Worm (Caenorhabditis elegans) whole organism, late embryonic: ENCODE results near the gene cyp-34A5.

Experiments used
- C38D4.7 ChIP-seq: fragments of 200-800 bp; sonication (Bioruptor generic); optimal IDR thresholded peaks from 2 replicates; lab custom pipeline; 2018; ENCODE audit warnings: mild to moderate bottlenecking, missing genetic modification characterization, moderate library complexity, missing compliant biosample characterization
- K02D7.2 ChIP-seq: sonication (generic microtip); optimal IDR thresholded peaks from 2 replicates; lab custom pipeline; 2017; ENCODE audit warnings: mild to moderate bottlenecking, missing genetic modification characterization, missing compliant biosample characterization
- K09A11.1 ChIP-seq: sonication (generic microtip); optimal IDR thresholded peaks from 2 replicates; lab custom pipeline; 2017; ENCODE audit warnings: antibody characterized with exemption, mild to moderate bottlenecking, missing genetic modification characterization, missing compliant biosample characterization; ENCODE audit not compliant: insufficient read depth
- Y22D7AL.16 ChIP-seq: sonication (generic microtip); optimal IDR thresholded peaks from 2 replicates; lab custom pipeline; 2016; ENCODE audit warnings: missing genetic modification characterization, missing compliant biosample characterization
- ceh-14 ChIP-seq: sonication (generic microtip); optimal IDR thresholded peaks from 2 replicates; lab custom pipeline; 2016; ENCODE audit warnings: missing genotype, missing genetic modification characterization, missing compliant biosample characterization
- ceh-19 ChIP-seq: fragments of 200-800 bp; sonication (Bioruptor generic); optimal IDR thresholded peaks from 2 replicates; lab custom pipeline; 2018; ENCODE audit warnings: mild to moderate bottlenecking, missing genetic modification characterization, missing compliant biosample characterization
- ceh-2 ChIP-seq: sonication (generic microtip); optimal IDR thresholded peaks from 2 replicates; lab custom pipeline; 2016; ENCODE audit warnings: missing genotype, missing genetic modification characterization, missing compliant biosample characterization
- ceh-22 ChIP-seq: sonication (generic microtip); optimal IDR thresholded peaks from 2 replicates; lab custom pipeline; 2017; ENCODE audit warnings: missing biosample characterization, missing genetic modification characterization
- ceh-24 ChIP-seq: sonication (generic microtip); optimal IDR thresholded peaks from 2 replicates; lab custom pipeline; 2016; ENCODE audit warnings: mild to moderate bottlenecking, missing genetic modification characterization, missing compliant biosample characterization
- ceh-30 ChIP-seq: fragments of 150-350 bp; optimal IDR thresholded peaks from 2 replicates; lab custom pipeline; 2014; ENCODE audit warnings: missing biosample characterization, missing genetic modification characterization
- ceh-31 ChIP-seq: sonication (generic microtip); optimal IDR thresholded peaks from 2 replicates; lab custom pipeline; 2016; ENCODE audit warnings: missing genetic modification characterization, missing compliant biosample characterization
- ceh-9 ChIP-seq: sonication (generic microtip); optimal IDR thresholded peaks from 2 replicates; lab custom pipeline; 2016; ENCODE audit warnings: mild to moderate bottlenecking, missing genetic modification characterization, inconsistent platforms, missing compliant biosample characterization
- che-1 ChIP-seq: sonication (generic microtip); optimal IDR thresholded peaks from 2 replicates; lab custom pipeline; 2016; ENCODE audit warnings: mild to moderate bottlenecking, missing genetic modification characterization, missing compliant biosample characterization
- dmd-4 ChIP-seq: sonication (generic microtip); optimal IDR thresholded peaks from 2 replicates; lab custom pipeline; 2016; ENCODE audit warnings: borderline replicate concordance, missing genetic modification characterization, missing compliant biosample characterization
- elt-2 ChIP-seq: sonication (generic microtip); optimal IDR thresholded peaks from 2 replicates; lab custom pipeline; 2016; ENCODE audit warnings: missing genetic modification reagents, missing genetic modification characterization, missing compliant biosample characterization
- ets-4 ChIP-seq: sonication (generic microtip); optimal IDR thresholded peaks from 2 replicates; lab custom pipeline; 2016; ENCODE audit warnings: missing genetic modification characterization, missing compliant biosample characterization
- eyg-1 ChIP-seq: sonication (generic microtip); optimal IDR thresholded peaks from 2 replicates; lab custom pipeline; 2016; ENCODE audit warnings: missing genotype, missing genetic modification characterization, missing compliant biosample characterization
- fax-1 ChIP-seq: sonication (generic microtip); optimal IDR thresholded peaks from 2 replicates; lab custom pipeline; 2016; ENCODE audit warnings: missing genotype, missing genetic modification characterization, missing compliant biosample characterization
- fkh-10 ChIP-seq: fragments of 150-350 bp; optimal IDR thresholded peaks from 2 replicates; lab custom pipeline; 2014; ENCODE audit warnings: missing biosample characterization, missing genetic modification reagents, missing genetic modification characterization
- gmeb-2 ChIP-seq: sonication (generic microtip); optimal IDR thresholded peaks from 2 replicates; lab custom pipeline; 2016; ENCODE audit warnings: missing genetic modification characterization, inconsistent platforms, missing compliant biosample characterization
- lim-6 ChIP-seq: sonication (generic microtip); optimal IDR thresholded peaks from 2 replicates; lab custom pipeline; 2016; ENCODE audit warnings: missing genetic modification characterization, missing compliant biosample characterization
- lin-11 ChIP-seq: fragments of 200-800 bp; sonication (Bioruptor generic); optimal IDR thresholded peaks from 2 replicates; lab custom pipeline; 2018; ENCODE audit warnings: mild to moderate bottlenecking, missing genetic modification characterization, missing compliant biosample characterization
- madf-2 ChIP-seq: sonication (generic microtip); optimal IDR thresholded peaks from 2 replicates; lab custom pipeline; 2017; ENCODE audit warnings: missing genetic modification characterization, missing compliant biosample characterization
- nhr-11 ChIP-seq: fragments of 150-350 bp; optimal IDR thresholded peaks from 2 replicates; lab custom pipeline; 2014; ENCODE audit warnings: missing biosample characterization, missing genetic modification characterization
- odd-2 ChIP-seq: sonication (generic microtip); optimal IDR thresholded peaks from 2 replicates; lab custom pipeline; 2017; ENCODE audit warnings: antibody characterized with exemption, mild to moderate bottlenecking, missing genetic modification characterization, missing compliant biosample characterization
- pat-9 ChIP-seq: fragments of 200-800 bp; sonication (Bioruptor generic); optimal IDR thresholded peaks from 2 replicates; lab custom pipeline; 2018; ENCODE audit warnings: mild to moderate bottlenecking, missing genetic modification characterization, moderate library complexity, missing compliant biosample characterization
- pha-4 ChIP-seq: fragments of 150-350 bp; optimal IDR thresholded peaks from 2 replicates; lab custom pipeline; 2018; ENCODE audit warnings: missing biosample characterization, missing genetic modification reagents, missing genetic modification characterization
- pqm-1 ChIP-seq: sonication (generic microtip); optimal IDR thresholded peaks from 2 replicates; lab custom pipeline; 2016; ENCODE audit warnings: missing genetic modification characterization, missing compliant biosample characterization
- pros-1 ChIP-seq: fragments of 150-350 bp; optimal IDR thresholded peaks from 2 replicates; lab custom pipeline; 2014; ENCODE audit warnings: missing biosample characterization, missing genetic modification reagents, missing genetic modification characterization
- rnt-1 ChIP-seq: sonication (generic microtip); optimal IDR thresholded peaks from 2 replicates; lab custom pipeline; 2016; ENCODE audit warnings: missing genetic modification characterization, missing compliant biosample characterization
- sox-2 ChIP-seq: fragments of 200-800 bp; sonication (Bioruptor generic); IDR thresholded peaks from 2 replicates; pipeline ENCODE4 v1.3.6; 2022; ENCODE audit warnings: missing genetic modification reagents, missing genetic modification characterization, missing compliant biosample characterization
- sox-4 ChIP-seq: sonication (generic microtip); optimal IDR thresholded peaks from 2 replicates; lab custom pipeline; 2017; ENCODE audit warnings: mild to moderate bottlenecking, missing genetic modification characterization, inconsistent platforms, missing compliant biosample characterization
- tbx-2 ChIP-seq: sonication (generic microtip); optimal IDR thresholded peaks from 2 replicates; lab custom pipeline; 2016; ENCODE audit warnings: missing genetic modification characterization, missing compliant biosample characterization
- tbx-7 ChIP-seq: sonication (generic microtip); optimal IDR thresholded peaks from 2 replicates; lab custom pipeline; 2016; ENCODE audit warnings: missing genotype, missing genetic modification characterization, missing compliant biosample characterization
- unc-3 ChIP-seq, 2 experiments: fragments of 200-800 bp in 1 of 2; sonication (Bioruptor generic) in 1 of 2; sonication (generic microtip) in 1 of 2; conservative IDR thresholded peaks in 1 of 2; optimal IDR thresholded peaks in 1 of 2; 2 replicates each; pipeline versions ENCODE4 v1.3.6 to Lab custom; 2016 to 2022; ENCODE audit warnings: missing compliant biosample characterization in 2 of 2, missing genetic modification characterization in 2 of 2, missing genetic modification reagents in 1 of 2
- unc-42 ChIP-seq: sonication (generic microtip); optimal IDR thresholded peaks from 2 replicates; lab custom pipeline; 2016; ENCODE audit warnings: missing genotype, missing genetic modification characterization, missing compliant biosample characterization
- unc-55 ChIP-seq: sonication (generic microtip); optimal IDR thresholded peaks from 2 replicates; lab custom pipeline; 2017; ENCODE audit warnings: missing biosample characterization, missing genetic modification reagents, missing genetic modification characterization
- unc-86 ChIP-seq: sonication (generic microtip); optimal IDR thresholded peaks from 2 replicates; lab custom pipeline; 2016; ENCODE audit warnings: missing genetic modification characterization, missing compliant biosample characterization
- ztf-16 ChIP-seq: sonication (generic microtip); optimal IDR thresholded peaks from 2 replicates; lab custom pipeline; 2017; ENCODE audit warnings: missing genetic modification characterization, missing compliant biosample characterization

Gene cyp-34A5

DNA sequence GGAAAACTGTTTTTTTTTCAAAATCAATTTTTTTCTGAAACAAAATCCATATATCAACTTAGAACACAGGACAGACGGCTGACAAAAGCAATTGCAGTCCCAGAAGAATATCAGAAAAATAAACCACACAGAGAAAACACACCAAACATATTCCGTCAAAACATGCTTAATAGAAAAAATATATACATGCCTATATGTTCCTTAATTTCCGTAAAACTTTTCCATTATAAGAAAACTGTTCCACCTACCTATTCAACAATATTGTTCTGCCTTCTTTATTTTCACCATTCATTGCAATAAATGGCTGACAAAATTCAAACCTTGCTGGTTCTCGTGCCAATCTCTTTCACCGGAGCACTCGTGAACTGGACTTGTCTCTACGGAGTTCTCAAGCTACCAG lies 26.2 kb downstream of the cyp-34A5 start, which contains the start of gene srx-63:
Gene srx-63 (plus strand): TSS at position 301 of the 400 bp plus-strand sequence.
- TF ChIP-seq ceh-14 (tag; lab: Kevin White, UChicago): no peak

DNA sequence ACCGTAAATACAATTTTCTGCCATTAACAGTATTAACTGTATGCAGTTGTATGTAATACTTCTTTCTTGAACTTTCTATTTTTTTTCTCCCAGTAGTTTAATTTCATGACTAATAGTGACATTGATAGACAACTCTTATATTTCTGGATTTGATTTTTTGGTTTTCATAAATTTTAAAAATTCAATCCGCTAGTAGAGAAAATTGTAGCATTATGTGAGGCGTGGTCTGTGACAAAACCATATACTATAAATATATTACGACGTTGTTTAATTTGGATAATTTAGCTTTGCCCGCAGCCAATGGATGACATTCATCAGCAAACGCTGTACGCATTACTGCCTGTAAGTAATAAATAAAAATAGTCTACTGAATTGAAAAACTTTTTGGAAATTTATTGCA lies 28.4 kb downstream of the cyp-34A5 start, which contains the start of gene srx-64:
Gene srx-64 (plus strand): TSS at position 301 of the 400 bp plus-strand sequence.
- TF ChIP-seq pros-1: no peak
- no peak for TF ChIP-seq ets-4
- TF ChIP-seq eyg-1 (tag; lab: Kevin White, UChicago): no peak
- no peak for TF ChIP-seq pqm-1 (tag; lab: Kevin White, UChicago)
- TF ChIP-seq pha-4 (tag; lab: Kevin White, UChicago): no peak
- TF ChIP-seq madf-2 (tag; lab: Kevin White, UChicago): no peak
- TF ChIP-seq unc-42 (tag; lab: Kevin White, UChicago): no peak
- TF ChIP-seq ceh-31 (tag; lab: Kevin White, UChicago): no peak
- TF ChIP-seq ceh-9 (tag; lab: Kevin White, UChicago): no peak
- no peak for TF ChIP-seq K09A11.1 (tag; lab: Kevin White, UChicago)
- TF ChIP-seq sox-2 (GFP tag; lab: Robert Waterston, UW): no peak
- no peak for TF ChIP-seq gmeb-2 (tag; lab: Kevin White, UChicago)
- TF ChIP-seq ceh-19 (GFP tag; lab: Kevin White, UChicago): no peak
- no peak for TF ChIP-seq odd-2 (tag; lab: Kevin White, UChicago)
- no peak for TF ChIP-seq dmd-4 (tag; lab: Kevin White, UChicago)

DNA sequence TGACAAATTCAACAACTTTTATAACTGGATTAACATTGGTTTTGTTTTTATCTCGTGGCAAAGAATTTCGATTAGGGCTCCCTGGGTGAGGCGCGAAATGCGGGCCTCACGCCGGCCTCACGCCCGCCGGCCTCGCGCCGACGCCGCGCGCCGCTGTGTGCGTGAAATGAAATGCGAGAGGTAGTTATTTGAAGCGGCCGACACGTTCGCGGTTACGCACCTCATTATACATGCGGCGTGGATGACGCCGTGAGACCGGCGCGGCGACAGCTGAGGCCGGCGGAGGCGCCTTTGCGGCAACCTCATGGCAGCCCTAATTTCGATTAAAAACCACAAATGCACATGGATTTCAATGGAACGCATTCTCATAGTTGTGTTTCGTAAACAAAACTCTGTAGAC lies 30.0 kb downstream of the cyp-34A5 start:
- TF ChIP-seq unc-55 (GFP tag; lab: Kevin White, UChicago): no peak
- TF ChIP-seq Y22D7AL.16 (tag; lab: Kevin White, UChicago): no peak
- TF ChIP-seq fkh-10 (GFP tag; lab: Kevin White, UChicago): no peak
- TF ChIP-seq ceh-2: no peak
- no peak for TF ChIP-seq rnt-1
- TF ChIP-seq ztf-16 (tag; lab: Kevin White, UChicago): no peak
- no peak for TF ChIP-seq K02D7.2 (tag; lab: Kevin White, UChicago)
- no peak for TF ChIP-seq lim-6 (tag; lab: Kevin White, UChicago)
- no peak for TF ChIP-seq ceh-30 (tag; lab: Kevin White, UChicago)
- TF ChIP-seq pqm-1 (tag; lab: Kevin White, UChicago): no peak
- no peak for TF ChIP-seq sox-4
- no peak for TF ChIP-seq C38D4.7 (GFP tag; lab: Kevin White, UChicago)
- TF ChIP-seq gmeb-2 (tag; lab: Kevin White, UChicago): no peak
- TF ChIP-seq pat-9 (tag; lab: Kevin White, UChicago): no peak
- TF ChIP-seq nhr-11 (tag; lab: Kevin White, UChicago): no peak
- no peak for TF ChIP-seq tbx-2
- no peak for TF ChIP-seq ceh-24 (tag; lab: Kevin White, UChicago)
- TF ChIP-seq ets-4: no peak
- TF ChIP-seq unc-3 (GFP tag; conservative IDR thresholded peaks at IDR 0.05; lab: Robert Waterston, UW): no peak
- TF ChIP-seq unc-3 (tag; optimal IDR thresholded peaks at IDR 0.05; lab: Kevin White, UChicago): no peak

DNA sequence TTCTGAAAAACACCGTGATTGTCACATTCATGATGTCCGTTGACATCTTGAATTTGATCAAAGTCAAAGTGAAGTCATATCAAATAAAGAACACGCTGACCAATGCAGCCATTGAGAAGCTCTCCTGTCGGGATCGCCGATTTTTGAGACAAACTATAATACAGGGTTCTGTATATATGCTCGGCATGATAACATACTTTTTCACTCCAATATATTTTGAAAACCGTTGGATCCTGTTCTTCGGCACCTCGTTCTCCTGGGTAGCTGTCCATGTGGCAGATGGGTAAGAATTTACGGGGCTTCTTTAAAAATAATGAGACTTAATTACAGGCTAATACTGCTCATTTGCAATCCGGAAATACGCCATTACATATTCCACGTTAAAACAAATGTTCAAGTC lies 35.0 kb downstream of the cyp-34A5 start:
- TF ChIP-seq elt-2 (tag; lab: Kevin White, UChicago) (no peak), K02D7.2 (tag; lab: Kevin White, UChicago) (no peak), lin-11 (tag; lab: Kevin White, UChicago) (no peak), unc-86 (tag; lab: Kevin White, UChicago) (no peak), ceh-22 (tag; lab: Kevin White, UChicago) (no peak), sox-2 (GFP tag; lab: Robert Waterston, UW) (no peak), unc-42 (tag; lab: Kevin White, UChicago) (no peak), che-1 (no peak), ceh-24 (tag; lab: Kevin White, UChicago) (no peak), fax-1 (tag; lab: Kevin White, UChicago) (no peak), fkh-10 (GFP tag; lab: Kevin White, UChicago) (no peak), tbx-7 (tag; lab: Kevin White, UChicago) (no peak), tbx-2 (no peak)
